Worm (Caenorhabditis elegans): Measurements from ENCODE around the gene acy-1.

DNA sequence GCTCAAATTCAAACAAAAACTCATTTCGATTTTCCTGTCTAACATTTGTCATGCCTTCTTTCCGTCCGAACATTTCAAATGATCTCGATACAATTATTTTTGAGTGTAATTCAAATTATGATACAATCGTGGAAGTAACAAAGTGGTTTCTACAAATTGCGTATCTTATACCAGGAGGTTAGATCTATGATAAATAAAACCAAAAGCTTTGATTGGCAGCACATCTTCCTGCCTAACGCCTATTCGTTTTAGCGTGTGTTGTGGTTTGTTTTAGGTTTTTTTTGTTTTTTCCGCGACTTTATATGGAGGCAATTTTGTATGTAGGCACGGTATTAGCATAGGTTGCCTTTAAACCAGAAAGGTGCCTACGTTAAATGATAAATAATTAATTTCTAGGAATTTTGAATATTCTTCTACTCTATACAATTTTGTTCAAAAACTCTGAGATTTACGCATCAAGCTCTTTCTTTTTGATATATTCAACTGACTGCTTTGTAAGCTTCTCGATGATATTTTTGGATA lies 41.9 kb upstream of the acy-1 start, which contains the start of gene srg-11:
- no peak for TF ChIP-seq nhr-11 (tag; optimal IDR thresholded peaks at IDR 0.05)
- TF ChIP-seq nhr-12 (tag; optimal IDR thresholded peaks at IDR 0.05) = no peak
- no peak for TF ChIP-seq snpc-4 (tag; optimal IDR thresholded peaks at IDR 0.05)
- no peak for TF ChIP-seq lsy-2 (tag; optimal IDR thresholded peaks at IDR 0.05)
- no peak for TF ChIP-seq mab-5 (tag; optimal IDR thresholded peaks at IDR 0.05)
- TF ChIP-seq gmeb-1 (tag; optimal IDR thresholded peaks at IDR 0.05) = no peak
